Worm (Caenorhabditis elegans): ENCODE measurements around the gene glr-2.

Gene glr-2

DNA sequence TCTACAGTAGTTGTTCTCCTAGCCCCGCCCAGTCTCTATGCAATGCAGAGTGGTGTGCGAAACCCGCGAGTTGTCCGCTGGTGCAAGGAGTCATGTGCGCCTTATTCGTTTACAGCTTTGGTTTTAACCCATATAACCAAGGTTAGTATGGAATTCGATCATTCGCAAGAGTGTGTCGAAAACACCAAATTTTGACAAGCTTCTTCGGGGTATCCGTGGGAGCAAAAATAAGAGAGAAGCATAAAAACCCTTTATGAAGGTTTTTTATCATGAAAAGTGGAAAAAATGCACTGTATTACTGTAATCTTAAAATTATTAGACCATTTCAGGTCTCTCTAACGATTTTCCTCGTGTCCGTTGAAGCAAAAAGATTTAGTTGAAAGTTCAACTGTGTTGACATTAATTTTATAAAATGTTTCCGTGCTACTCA is 2.6 kb downstream of the glr-2 start (continued):
- TF ChIP-seq mab-5 (tag; optimal IDR thresholded peaks at IDR 0.05) (no peak), elt-1 (tag; optimal IDR thresholded peaks at IDR 0.05) (no peak), nhr-25 (tag; optimal IDR thresholded peaks at IDR 0.05) (peak; percentile 3), aly-2 (tag; optimal IDR thresholded peaks at IDR 0.05) (no peak), unc-55 (GFP tag; optimal IDR thresholded peaks at IDR 0.05) (no peak), C34F6.9 (tag; optimal IDR thresholded peaks at IDR 0.05) (no peak), ztf-1 (GFP tag; conservative IDR thresholded peaks at IDR 0.05) (no peak), blmp-1 (tag; optimal IDR thresholded peaks at IDR 0.05; ENCODE audit: insufficient read depth) (no peak), lsy-2 (tag; optimal IDR thresholded peaks at IDR 0.05) (peak; percentile 36 to 45), nhr-23 (tag; optimal IDR thresholded peaks at IDR 0.05) (no peak), ceh-16 (tag; optimal IDR thresholded peaks at IDR 0.05) (no peak), crh-2 (tag; optimal IDR thresholded peaks at IDR 0.05) (peak; percentile 34), snpc-4 (tag; optimal IDR thresholded peaks at IDR 0.05) (peak; percentile 95), alr-1 (tag; optimal IDR thresholded peaks at IDR 0.05) (no peak), nhr-11 (tag; optimal IDR thresholded peaks at IDR 0.05) (no peak), lin-13 (GFP tag; optimal IDR thresholded peaks at IDR 0.05) (no peak), unc-39 (tag; optimal IDR thresholded peaks at IDR 0.05) (no peak), sma-9 (GFP tag; optimal IDR thresholded peaks at IDR 0.05) (peak; percentile 25), sma-9 (tag; optimal IDR thresholded peaks at IDR 0.05) (no peak), ama-1 (optimal IDR thresholded peaks at IDR 0.05) (peak; percentile 76), Y55F3AM.14 (GFP tag; optimal IDR thresholded peaks at IDR 0.05) (no peak), nhr-77 (tag; optimal IDR thresholded peaks at IDR 0.05) (no peak)

DNA sequence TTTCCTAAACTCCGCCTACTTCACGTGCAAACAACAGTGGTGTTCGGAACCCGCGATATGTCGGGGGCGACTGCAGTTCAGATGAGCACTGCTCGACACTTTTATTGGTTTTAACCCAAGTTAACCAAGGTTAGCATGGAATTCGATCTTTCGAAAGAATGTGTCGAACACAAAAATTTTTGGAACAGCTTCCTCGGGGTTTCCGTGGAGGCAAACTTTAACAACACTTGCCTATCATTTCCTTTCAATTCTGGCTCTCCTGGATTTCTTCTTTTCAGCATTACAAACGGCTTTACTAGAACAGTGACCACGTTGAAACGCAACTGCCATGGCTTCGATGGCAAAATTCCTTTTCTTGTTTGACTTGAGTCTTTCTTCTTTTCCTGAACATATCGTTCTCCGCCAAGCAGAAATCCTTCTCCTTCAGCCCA is 3.5 kb downstream of the glr-2 start:
- TF ChIP-seq dmd-4 (tag; optimal IDR thresholded peaks at IDR 0.05): no peak
- TF ChIP-seq sem-4 (tag; optimal IDR thresholded peaks at IDR 0.05): no peak
- no peak for TF ChIP-seq ztf-1 (GFP tag; conservative IDR thresholded peaks at IDR 0.05)
- peak; percentile 70 for TF ChIP-seq egl-27 (tag; optimal IDR thresholded peaks at IDR 0.05)
- TF ChIP-seq peb-1 (tag; optimal IDR thresholded peaks at IDR 0.05): no peak
- TF ChIP-seq fos-1 (tag; optimal IDR thresholded peaks at IDR 0.05): peak; percentile 25
- no peak for TF ChIP-seq mbf-1 (tag; optimal IDR thresholded peaks at IDR 0.05)
- TF ChIP-seq mab-5 (tag; optimal IDR thresholded peaks at IDR 0.05): no peak
- TF ChIP-seq lin-13 (GFP tag; optimal IDR thresholded peaks at IDR 0.05): no peak
- TF ChIP-seq unc-39 (tag; optimal IDR thresholded peaks at IDR 0.05): no peak
- TF ChIP-seq elt-3 (tag; optimal IDR thresholded peaks at IDR 0.05): no peak
- TF ChIP-seq nhr-10 (tag; optimal IDR thresholded peaks at IDR 0.05): peak; percentile 38
- TF ChIP-seq alr-1 (tag; optimal IDR thresholded peaks at IDR 0.05): no peak
- no peak for TF ChIP-seq ztf-4 (tag; optimal IDR thresholded peaks at IDR 0.05)
- no peak for TF ChIP-seq lin-39 (tag; optimal IDR thresholded peaks at IDR 0.05)
- TF ChIP-seq nhr-6 (tag; optimal IDR thresholded peaks at IDR 0.05): no peak
- TF ChIP-seq nhr-11 (tag; optimal IDR thresholded peaks at IDR 0.05): no peak
- TF ChIP-seq ceh-82 (tag; optimal IDR thresholded peaks at IDR 0.05): no peak
- peak; percentile 31 for TF ChIP-seq sma-3 (GFP tag; optimal IDR thresholded peaks at IDR 0.05)
- no peak for TF ChIP-seq nhr-25 (tag; optimal IDR thresholded peaks at IDR 0.05)
- TF ChIP-seq C34F6.9 (tag; optimal IDR thresholded peaks at IDR 0.05): no peak
- TF ChIP-seq nhr-237 (tag; optimal IDR thresholded peaks at IDR 0.05): no peak
- no peak for TF ChIP-seq nhr-77 (tag; optimal IDR thresholded peaks at IDR 0.05)
- no peak for TF ChIP-seq nhr-12 (tag; optimal IDR thresholded peaks at IDR 0.05)
- peak; percentile 26 for TF ChIP-seq nhr-129 (tag; optimal IDR thresholded peaks at IDR 0.05)
- peak; percentile 91 for TF ChIP-seq ama-1 (optimal IDR thresholded peaks at IDR 0.05)
- TF ChIP-seq ceh-16 (tag; optimal IDR thresholded peaks at IDR 0.05): no peak
- TF ChIP-seq nhr-23 (tag; optimal IDR thresholded peaks at IDR 0.05): no peak
- TF ChIP-seq F13H6.1 (tag; optimal IDR thresholded peaks at IDR 0.05): peak; percentile 39
- TF ChIP-seq nhr-21 (tag; optimal IDR thresholded peaks at IDR 0.05): peak; percentile 25
- no peak for TF ChIP-seq Y55F3AM.14 (GFP tag; optimal IDR thresholded peaks at IDR 0.05)
- no peak for TF ChIP-seq zag-1 (tag; optimal IDR thresholded peaks at IDR 0.05)
- TF ChIP-seq lin-11 (tag; optimal IDR thresholded peaks at IDR 0.05): no peak
- peak; percentile 56 for TF ChIP-seq crh-2 (tag; optimal IDR thresholded peaks at IDR 0.05)
- TF ChIP-seq lsy-2 (tag; optimal IDR thresholded peaks at IDR 0.05): peak; percentile 12 to 58
- TF ChIP-seq ZK546.5 (tag; optimal IDR thresholded peaks at IDR 0.05): no peak
- peak; percentile 72 for TF ChIP-seq gmeb-1 (tag; optimal IDR thresholded peaks at IDR 0.05)
- TF ChIP-seq unc-62 (GFP tag; optimal IDR thresholded peaks at IDR 0.05): no peak
- no peak for TF ChIP-seq aly-2 (tag; optimal IDR thresholded peaks at IDR 0.05)
- TF ChIP-seq R02D3.7 (tag; optimal IDR thresholded peaks at IDR 0.05): no peak
- TF ChIP-seq sma-9 (GFP tag; optimal IDR thresholded peaks at IDR 0.05): peak; percentile 77
- TF ChIP-seq sma-9 (tag; optimal IDR thresholded peaks at IDR 0.05): no peak
- TF ChIP-seq unc-55 (GFP tag; optimal IDR thresholded peaks at IDR 0.05): no peak
- no peak for TF ChIP-seq blmp-1 (tag; optimal IDR thresholded peaks at IDR 0.05; ENCODE audit: insufficient read depth)
- TF ChIP-seq mdl-1 (tag; optimal IDR thresholded peaks at IDR 0.05): peak in 1 of 2 experiments; percentile 47
- no peak for TF ChIP-seq ztf-11 (tag; optimal IDR thresholded peaks at IDR 0.05)
- no peak for TF ChIP-seq elt-1 (tag; optimal IDR thresholded peaks at IDR 0.05)
- TF ChIP-seq skn-1 (tag; optimal IDR thresholded peaks at IDR 0.05): no peak
- peak; percentile 97 for TF ChIP-seq snpc-4 (tag; optimal IDR thresholded peaks at IDR 0.05)

Measured in whole organism, L2 larva.